Worm (Caenorhabditis elegans): Measurements from ENCODE around the gene fbxa-80.

The fbxa-80 gene

ce11 chrIII:1349313-1349712 lies 34.3 kb upstream of the fbxa-80 start, which contains the start of gene fbxa-25:
fbxa-25 (minus strand) TSS chrIII:1349450.
- TF ChIP-seq nhr-10 (tag; optimal IDR thresholded peaks at IDR 0.05) (no peak), unc-62 (GFP tag; optimal IDR thresholded peaks at IDR 0.05) (no peak), fos-1 (tag; optimal IDR thresholded peaks at IDR 0.05) (peak; percentile 52)

ce11 chrIII:1347539-1347938 lies 32.5 kb upstream of the fbxa-80 start, which contains the start of gene Y82E9BL.5:
Y82E9BL.5 (minus strand) TSS chrIII:1347639.
- TF ChIP-seq snpc-4 (tag; optimal IDR thresholded peaks at IDR 0.05), result no peak

DNA sequence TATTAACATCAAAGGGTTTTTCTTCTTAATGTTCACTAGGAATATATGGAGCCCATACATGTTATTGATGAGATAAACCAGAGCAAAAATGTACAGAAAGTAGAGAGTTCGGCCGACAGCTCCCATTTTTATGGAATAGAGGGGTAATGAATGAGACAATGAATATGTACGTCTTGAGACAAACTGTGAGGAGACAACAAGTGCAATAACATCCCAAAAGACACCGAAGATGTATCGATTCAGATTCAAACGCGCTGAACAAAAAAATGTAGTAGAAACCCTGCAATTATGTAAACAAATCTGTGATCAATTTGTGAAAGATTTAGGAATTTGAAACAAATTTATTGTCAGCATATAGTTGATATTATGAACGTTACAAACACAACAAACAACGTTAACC lies 32.0 kb upstream of the fbxa-80 start:
- TF ChIP-seq nhr-12 (tag; optimal IDR thresholded peaks at IDR 0.05) (no peak), sma-9 (GFP tag; optimal IDR thresholded peaks at IDR 0.05) (no peak), sma-9 (tag; optimal IDR thresholded peaks at IDR 0.05) (no peak), unc-55 (GFP tag; optimal IDR thresholded peaks at IDR 0.05) (no peak), Y55F3AM.14 (GFP tag; optimal IDR thresholded peaks at IDR 0.05) (no peak), egl-27 (tag; optimal IDR thresholded peaks at IDR 0.05) (no peak), ama-1 (optimal IDR thresholded peaks at IDR 0.05) (no peak), nhr-129 (tag; optimal IDR thresholded peaks at IDR 0.05) (no peak), nhr-25 (tag; optimal IDR thresholded peaks at IDR 0.05) (no peak), nhr-11 (tag; optimal IDR thresholded peaks at IDR 0.05) (no peak), aly-2 (tag; optimal IDR thresholded peaks at IDR 0.05) (no peak), ztf-4 (tag; optimal IDR thresholded peaks at IDR 0.05) (no peak), lin-39 (tag; optimal IDR thresholded peaks at IDR 0.05) (no peak), mab-5 (tag; optimal IDR thresholded peaks at IDR 0.05) (no peak), zag-1 (tag; optimal IDR thresholded peaks at IDR 0.05) (no peak), sma-3 (GFP tag; optimal IDR thresholded peaks at IDR 0.05) (no peak), lsy-2 (tag; optimal IDR thresholded peaks at IDR 0.05) (no peak), nhr-77 (tag; optimal IDR thresholded peaks at IDR 0.05) (no peak), mdl-1 (tag; optimal IDR thresholded peaks at IDR 0.05) (no peak), nhr-21 (tag; optimal IDR thresholded peaks at IDR 0.05) (no peak)

ce11 chrIII:1345694-1346093 lies 30.7 kb upstream of the fbxa-80 start, which contains the start of gene Y82E9BL.6:
Y82E9BL.6 (minus strand) TSS chrIII:1345794.
- TF ChIP-seq nhr-12 (tag; optimal IDR thresholded peaks at IDR 0.05) (no peak), C34F6.9 (tag; optimal IDR thresholded peaks at IDR 0.05) (no peak), gmeb-1 (tag; optimal IDR thresholded peaks at IDR 0.05) (no peak)

ce11 chrIII:1342919-1343419 lies 28.0 kb upstream of the fbxa-80 start, which contains the start of gene fbxa-27:
fbxa-27 (plus strand) TSS chrIII:1342969.
- TF ChIP-seq nhr-129 (tag; optimal IDR thresholded peaks at IDR 0.05) (no peak), ztf-4 (tag; optimal IDR thresholded peaks at IDR 0.05) (no peak), gmeb-1 (tag; optimal IDR thresholded peaks at IDR 0.05) (no peak), sma-3 (GFP tag; optimal IDR thresholded peaks at IDR 0.05) (no peak), sem-4 (tag; optimal IDR thresholded peaks at IDR 0.05) (no peak), lin-11 (tag; optimal IDR thresholded peaks at IDR 0.05) (no peak), unc-55 (GFP tag; optimal IDR thresholded peaks at IDR 0.05) (no peak), mab-5 (tag; optimal IDR thresholded peaks at IDR 0.05) (no peak)

DNA sequence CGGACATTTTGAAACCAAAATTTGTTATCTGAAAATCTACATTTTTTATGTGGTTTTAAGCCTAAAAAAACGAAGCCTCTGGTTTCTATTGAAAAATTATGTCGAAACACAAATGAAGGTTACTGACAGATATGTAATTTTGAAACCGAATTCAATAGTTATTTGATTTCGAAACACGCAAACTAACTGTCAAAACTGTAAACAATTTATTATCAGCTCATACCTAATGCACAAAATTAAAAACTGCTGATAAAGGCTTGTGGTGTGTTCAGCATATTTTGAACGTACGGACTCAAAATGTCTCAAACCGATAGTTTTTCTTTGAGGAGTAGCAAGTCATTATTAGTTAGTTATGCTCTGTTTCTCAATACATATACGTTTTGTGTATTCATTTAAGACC lies 27.5 kb upstream of the fbxa-80 start, which contains the start of gene fbxa-26:
Gene fbxa-26, minus strand, starts transcription at position 35 of the 400 bp plus-strand sequence.
- TF ChIP-seq fos-1 (tag; optimal IDR thresholded peaks at IDR 0.05) (peak; percentile 48), lin-39 (tag; optimal IDR thresholded peaks at IDR 0.05) (no peak)

DNA sequence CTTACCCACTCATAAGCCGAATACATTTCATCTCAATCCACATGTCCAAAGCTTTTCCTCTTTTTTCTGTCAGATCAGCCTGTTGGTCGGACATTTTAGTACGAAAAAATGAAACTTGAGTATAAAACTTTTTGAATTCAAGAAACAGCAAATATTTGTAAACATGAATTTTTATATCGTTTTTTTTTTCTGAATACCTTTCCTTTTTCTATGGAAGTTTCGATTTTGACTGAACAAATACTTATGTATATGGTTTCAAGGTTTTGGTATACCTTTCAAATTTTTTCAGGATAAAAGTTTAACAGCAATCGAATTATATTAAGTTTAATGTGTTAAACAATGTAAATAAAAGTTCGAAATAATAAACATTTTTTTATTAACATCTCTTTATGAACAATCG lies 25.2 kb upstream of the fbxa-80 start, which contains the start of gene fbxa-5:
Gene fbxa-5, minus strand, starts transcription at position 101 of the 400 bp plus-strand sequence.
- TF ChIP-seq nhr-21 (tag; optimal IDR thresholded peaks at IDR 0.05), result no peak

DNA sequence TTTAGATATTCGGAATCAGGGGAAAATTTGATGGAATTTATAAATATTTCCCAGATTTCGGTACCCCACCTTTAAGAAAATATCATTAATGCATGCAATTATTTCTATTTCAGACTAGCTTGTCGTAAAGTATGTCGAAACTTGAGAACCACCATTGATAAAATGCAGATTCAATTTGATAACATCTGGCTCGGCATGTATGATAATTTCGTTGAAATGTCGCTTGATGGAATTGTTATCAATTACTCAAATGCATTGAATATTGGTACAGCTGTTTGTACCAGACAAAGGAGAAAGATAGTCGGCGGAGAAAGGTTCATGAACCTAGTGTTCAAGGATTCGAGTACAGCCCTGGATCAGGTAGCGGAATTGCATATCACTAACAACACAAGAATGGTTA lies 16.9 kb upstream of the fbxa-80 start, which contains the start of gene Y82E9BL.19:
Gene Y82E9BL.19, plus strand, starts transcription at position 123 of the 400 bp plus-strand sequence.
- TF ChIP-seq zag-1 (tag; optimal IDR thresholded peaks at IDR 0.05) (no peak), elt-1 (tag; optimal IDR thresholded peaks at IDR 0.05) (no peak), elt-3 (tag; optimal IDR thresholded peaks at IDR 0.05) (no peak), ceh-82 (tag; optimal IDR thresholded peaks at IDR 0.05) (no peak), lin-39 (tag; optimal IDR thresholded peaks at IDR 0.05) (no peak), fos-1 (tag; optimal IDR thresholded peaks at IDR 0.05) (peak; percentile 60), ztf-1 (GFP tag; conservative IDR thresholded peaks at IDR 0.05) (no peak)
